Worm (Caenorhabditis elegans) whole organism, L1 larva: ENCODE data around the gene srlf-31.
A peak's percentile ranks its signal among the peaks of the same experiment; 100 is the strongest.

ENCODE experiments used
- C16A3.4 ChIP-seq: fragments of 150-350 bp; optimal IDR thresholded peaks from 2 replicates; lab custom pipeline; 2014; ENCODE audit warnings: missing biosample characterization, missing genetic modification characterization
- blmp-1 ChIP-seq: fragments of 150-350 bp; optimal IDR thresholded peaks from 2 replicates; lab custom pipeline; 2014; ENCODE audit warnings: missing biosample characterization, missing genetic modification characterization
- ceh-8 ChIP-seq: fragments of 200-800 bp; sonication (Bioruptor generic); optimal IDR thresholded peaks from 2 replicates; lab custom pipeline; 2018; ENCODE audit warnings: mild to moderate bottlenecking, missing genetic modification characterization, moderate library complexity, missing compliant biosample characterization
- ceh-82 ChIP-seq, 3 experiments: fragments of 150-350 bp in 1 of 3; sonication (generic microtip) in 2 of 3; optimal IDR thresholded peaks; 2 replicates each; lab custom pipeline; 2014 to 2017; ENCODE audit warnings: missing biosample characterization in 3 of 3, missing genetic modification characterization in 3 of 3
- ceh-90 ChIP-seq: sonication (generic microtip); optimal IDR thresholded peaks from 2 replicates; lab custom pipeline; 2016; ENCODE audit warnings: missing genetic modification characterization, missing compliant biosample characterization
- dpl-1 ChIP-seq, 3 experiments: fragments of 150-350 bp in 2 of 3; sonication (generic microtip) in 1 of 3; optimal IDR thresholded peaks; 2 replicates each; lab custom pipeline; 2014 to 2017; ENCODE audit warnings: missing biosample characterization in 3 of 3, missing genetic modification characterization in 3 of 3, missing genetic modification reagents in 3 of 3
- dsc-1 ChIP-seq: sonication (generic microtip); optimal IDR thresholded peaks from 2 replicates; lab custom pipeline; 2016; ENCODE audit warnings: mild to moderate bottlenecking, missing genetic modification characterization, missing compliant biosample characterization
- elt-3 ChIP-seq, 6 experiments: fragments of 150-350 bp in 1 of 6; sonication (generic microtip); optimal IDR thresholded peaks; 2 replicates each; lab custom pipeline; 2017 to 2018; ENCODE audit warnings: missing biosample characterization in 6 of 6, missing genetic modification characterization in 6 of 6, inconsistent platforms in 1 of 6
- fkh-10 ChIP-seq: sonication (generic microtip); optimal IDR thresholded peaks from 2 replicates; lab custom pipeline; 2017; ENCODE audit warnings: missing biosample characterization, missing genetic modification reagents, missing genetic modification characterization
- hlh-17 ChIP-seq: fragments of 200-800 bp; sonication (Bioruptor generic); optimal IDR thresholded peaks from 2 replicates; lab custom pipeline; 2018; ENCODE audit warnings: missing genetic modification characterization, mild to moderate bottlenecking, missing compliant biosample characterization, moderate library complexity, borderline replicate concordance
- isw-1 ChIP-seq: fragments of 200-800 bp; sonication (Bioruptor generic); IDR thresholded peaks from 2 replicates; pipeline ENCODE4 v1.3.6; 2022; ENCODE audit warnings: missing genetic modification characterization, missing compliant biosample characterization
- jun-1 ChIP-seq: fragments of 150-350 bp; optimal IDR thresholded peaks from 2 replicates; lab custom pipeline; 2014; ENCODE audit warnings: missing biosample characterization, missing genetic modification reagents, missing genetic modification characterization
- lin-14 ChIP-seq: fragments of 200-800 bp; sonication (Bioruptor generic); optimal IDR thresholded peaks from 2 replicates; lab custom pipeline; 2018; ENCODE audit warnings: mild to moderate bottlenecking, missing genetic modification characterization, moderate library complexity, missing compliant biosample characterization
- mef-2 ChIP-seq: fragments of 150-350 bp; optimal IDR thresholded peaks from 2 replicates; lab custom pipeline; 2014; ENCODE audit warnings: missing biosample characterization, missing genetic modification characterization
- mep-1 ChIP-seq: fragments of 150-350 bp; optimal IDR thresholded peaks from 2 replicates; lab custom pipeline; 2014; ENCODE audit warnings: missing biosample characterization, missing genetic modification characterization
- nhr-11 ChIP-seq: fragments of 150-350 bp; optimal IDR thresholded peaks from 2 replicates; lab custom pipeline; 2014; ENCODE audit warnings: missing biosample characterization, missing genetic modification characterization
- nhr-20 ChIP-seq: sonication (generic microtip); optimal IDR thresholded peaks from 2 replicates; lab custom pipeline; 2016; ENCODE audit warnings: mild to moderate bottlenecking, missing genetic modification characterization, missing compliant biosample characterization
- nhr-28 ChIP-seq: fragments of 150-350 bp; optimal IDR thresholded peaks from 2 replicates; lab custom pipeline; 2014; ENCODE audit warnings: missing biosample characterization, missing genetic modification characterization
- nhr-47 ChIP-seq: sonication (generic microtip); optimal IDR thresholded peaks from 2 replicates; lab custom pipeline; 2016; ENCODE audit warnings: mild to moderate bottlenecking, missing genetic modification characterization, moderate library complexity, missing compliant biosample characterization
- nhr-77 ChIP-seq: fragments of 150-350 bp; optimal IDR thresholded peaks from 2 replicates; lab custom pipeline; 2014; ENCODE audit warnings: missing biosample characterization, missing genetic modification characterization
- nhr-85 ChIP-seq: sonication (generic microtip); peaks from one replicate; lab custom pipeline; 2016; ENCODE audit warnings: missing genetic modification characterization, inconsistent platforms, missing compliant biosample characterization
- snpc-4 ChIP-seq: fragments of 150-350 bp; optimal IDR thresholded peaks from 2 replicates; lab custom pipeline; 2014; ENCODE audit warnings: missing biosample characterization, missing genetic modification characterization
- sox-4 ChIP-seq: sonication (generic microtip); optimal IDR thresholded peaks from 2 replicates; lab custom pipeline; 2016; ENCODE audit warnings: missing genetic modification characterization, missing compliant biosample characterization
- tlp-1 ChIP-seq: fragments of 150-350 bp; optimal IDR thresholded peaks from 2 replicates; lab custom pipeline; 2014; ENCODE audit warnings: missing biosample characterization, missing genetic modification characterization
- unc-130 ChIP-seq: fragments of 150-350 bp; optimal IDR thresholded peaks from 2 replicates; lab custom pipeline; 2017; ENCODE audit warnings: missing biosample characterization, missing genetic modification characterization, inconsistent platforms
- unc-30 ChIP-seq: sonication (generic microtip); optimal IDR thresholded peaks from 2 replicates; lab custom pipeline; 2017; ENCODE audit warnings: missing biosample characterization, missing genetic modification characterization
- unc-62 ChIP-seq: fragments of 150-350 bp; optimal IDR thresholded peaks from 2 replicates; lab custom pipeline; 2014; ENCODE audit warnings: missing biosample characterization, missing genetic modification reagents, missing genetic modification characterization
- unc-98 ChIP-seq: fragments of 200-800 bp; sonication (Bioruptor generic); IDR thresholded peaks from 2 replicates; pipeline ENCODE4 v1.3.6; 2022; ENCODE audit warnings: missing genetic modification characterization, missing compliant biosample characterization
- vab-15 ChIP-seq: sonication (generic microtip); optimal IDR thresholded peaks from 2 replicates; lab custom pipeline; 2017; ENCODE audit warnings: missing genotype, mild to moderate bottlenecking, missing genetic modification characterization, missing compliant biosample characterization
- zag-1 ChIP-seq: fragments of 150-350 bp; optimal IDR thresholded peaks from 2 replicates; lab custom pipeline; 2014; ENCODE audit warnings: missing biosample characterization, missing genetic modification characterization
- zip-4 ChIP-seq: fragments of 200-800 bp; sonication (Bioruptor generic); optimal IDR thresholded peaks from 2 replicates; lab custom pipeline; 2018; ENCODE audit warnings: mild to moderate bottlenecking, missing genetic modification characterization, moderate library complexity, missing compliant biosample characterization
- ztf-4 ChIP-seq: fragments of 150-350 bp; optimal IDR thresholded peaks from 2 replicates; lab custom pipeline; 2014; ENCODE audit warnings: missing biosample characterization, missing genetic modification characterization

Gene srlf-31

DNA sequence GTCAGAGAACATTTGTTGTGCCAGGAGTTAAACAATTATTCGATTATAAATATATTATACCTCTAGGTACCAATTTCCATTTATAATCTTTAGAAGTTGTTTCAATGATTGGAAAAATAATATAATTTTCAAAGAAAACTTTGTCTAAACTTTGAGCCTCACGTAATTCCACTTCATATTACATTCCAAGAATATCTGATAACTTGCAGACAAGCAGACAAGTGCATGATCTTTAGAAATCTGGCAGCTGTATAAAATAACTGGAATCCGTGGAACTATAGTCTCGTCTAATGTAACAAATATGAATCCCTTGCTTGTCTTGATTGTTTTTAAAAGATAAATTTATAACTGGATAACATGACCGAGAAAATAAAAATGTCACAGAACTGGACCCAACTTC, 30.4 kb downstream of the srlf-31 start (continued):
- TF ChIP-seq ceh-8 (GFP tag; lab: Kevin White, UChicago): no peak
- no peak for TF ChIP-seq unc-62 (GFP tag; lab: Kevin White, UChicago)
- TF ChIP-seq nhr-20 (tag; lab: Kevin White, UChicago): peak; percentile 44
- TF ChIP-seq nhr-47: no peak
- no peak for TF ChIP-seq sox-4 (tag; lab: Kevin White, UChicago)
- TF ChIP-seq zip-4 (GFP tag; lab: Kevin White, UChicago): no peak
- TF ChIP-seq tlp-1 (tag; lab: Kevin White, UChicago): no peak
- no peak for TF ChIP-seq ztf-4 (tag; lab: Kevin White, UChicago)
- TF ChIP-seq C16A3.4 (tag; lab: Kevin White, UChicago): no peak

DNA sequence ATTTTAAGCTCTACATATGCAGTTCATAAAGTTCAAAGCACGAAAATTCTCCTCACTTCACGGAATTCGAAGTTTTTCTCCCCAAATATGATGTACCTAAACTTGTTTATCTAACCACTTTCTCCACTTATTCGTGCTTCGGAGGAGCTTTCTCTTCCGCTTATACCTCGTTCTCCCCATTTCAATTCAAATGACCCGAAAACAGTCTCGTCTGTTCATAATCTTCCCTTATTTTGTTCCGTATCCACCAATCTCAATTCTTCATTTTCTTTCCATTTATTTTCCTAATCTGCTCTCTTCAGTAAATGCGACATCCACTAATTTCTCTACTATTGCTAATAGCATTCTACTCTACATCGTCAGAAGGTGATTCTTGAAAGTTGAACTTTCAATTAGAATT, 37.7 kb downstream of the srlf-31 start, which contains the start of gene let-653:
TSS of gene let-653 (plus strand) at position 301 of the 400 bp plus-strand sequence.
- TF ChIP-seq blmp-1 (tag; lab: Kevin White, UChicago): peak; percentile 22
- TF ChIP-seq ceh-90 (tag; lab: Kevin White, UChicago): no peak
- TF ChIP-seq isw-1 (GFP tag; lab: Robert Waterston, UW): no peak

DNA sequence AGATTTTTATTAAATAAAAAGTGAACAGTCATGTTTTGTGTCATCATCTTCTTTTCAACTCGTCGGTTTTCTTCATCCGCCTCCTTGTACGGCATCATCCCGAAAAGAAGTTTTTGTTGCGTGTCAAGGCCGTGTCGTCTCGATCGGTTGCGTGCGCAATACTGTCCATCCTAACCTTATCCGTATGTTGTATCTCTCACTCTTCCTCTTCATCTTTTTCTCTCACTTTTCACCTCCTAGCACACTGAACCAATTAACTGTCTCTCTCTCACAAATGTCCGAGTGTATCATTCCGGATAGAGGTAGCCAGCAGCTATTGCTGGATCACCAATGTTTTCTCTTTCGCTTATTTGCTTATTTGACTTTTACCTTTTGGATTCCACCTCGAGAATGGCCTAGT, 39.5 kb downstream of the srlf-31 start:
- TF ChIP-seq blmp-1 (tag; lab: Kevin White, UChicago) (peak; percentile 97), nhr-85 (tag; lab: Kevin White, UChicago) (peak; percentile 66), elt-3 (tag; optimal IDR thresholded peaks at IDR 0.05; lab: Kevin White, UChicago) (peak in 1 of 6 experiments; percentile 6), snpc-4 (tag; lab: Kevin White, UChicago) (no peak), mep-1 (tag; lab: Kevin White, UChicago) (peak; percentile 3)

DNA sequence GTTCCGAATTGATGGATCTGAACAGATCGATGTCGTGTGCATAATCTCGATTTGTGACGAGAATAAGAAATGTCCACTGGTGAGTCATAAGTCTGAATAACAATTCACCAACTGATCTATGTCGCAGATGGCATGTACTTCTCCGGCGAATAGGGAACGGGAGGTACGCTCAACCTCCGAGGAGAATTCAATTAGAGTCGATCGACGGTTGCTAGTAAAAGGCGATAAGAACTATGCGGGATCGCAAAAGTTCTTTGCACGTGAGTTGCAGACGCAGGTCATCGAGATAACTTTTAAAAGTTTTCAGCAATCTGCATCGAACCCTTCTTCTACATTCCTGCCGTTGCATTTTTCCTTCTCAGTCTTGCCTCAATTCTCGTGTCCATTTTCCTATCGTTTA, 40.4 kb downstream of the srlf-31 start:
- TF ChIP-seq sox-4 (tag; lab: Kevin White, UChicago) (no peak), ceh-90 (tag; lab: Kevin White, UChicago) (no peak), unc-98 (GFP tag; lab: Robert Waterston, UW) (no peak), dsc-1 (tag; lab: Kevin White, UChicago) (no peak), fkh-10 (GFP tag; lab: Kevin White, UChicago) (no peak), nhr-11 (tag; lab: Kevin White, UChicago) (no peak), hlh-17 (GFP tag; lab: Kevin White, UChicago) (no peak), ceh-82 (tag; optimal IDR thresholded peaks at IDR 0.05; lab: Kevin White, UChicago) (no peak), unc-30 (tag; lab: Kevin White, UChicago) (no peak)

DNA sequence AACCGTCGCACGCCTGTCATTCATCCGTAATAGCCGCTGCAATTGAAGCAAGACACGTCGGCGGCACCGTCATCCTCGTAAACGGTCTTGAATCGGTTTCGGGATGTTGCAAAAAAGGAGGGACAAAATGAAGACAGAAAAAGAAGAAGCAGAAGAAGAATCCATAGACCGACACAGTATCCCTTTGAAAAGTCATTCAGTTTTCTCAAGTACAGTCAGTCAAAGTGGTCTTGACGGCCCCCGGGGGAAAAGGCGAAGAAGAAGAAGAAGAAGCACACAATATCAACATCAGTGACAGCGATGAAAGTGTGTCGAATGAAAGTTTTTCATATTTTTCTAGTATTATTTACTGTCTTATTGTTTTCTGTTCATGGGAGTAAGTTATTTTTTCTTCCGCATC, 44.7 kb downstream of the srlf-31 start, which contains the start of gene cutl-27:
TSS of gene cutl-27 (plus strand) at position 301 of the 400 bp plus-strand sequence.
- TF ChIP-seq dpl-1 (GFP tag; optimal IDR thresholded peaks at IDR 0.05; lab: Kevin White, UChicago): no peak
- TF ChIP-seq tlp-1 (tag; lab: Kevin White, UChicago): no peak
- no peak for TF ChIP-seq unc-130 (tag; lab: Kevin White, UChicago)
- TF ChIP-seq dsc-1 (tag; lab: Kevin White, UChicago): no peak
- TF ChIP-seq C16A3.4 (tag; lab: Kevin White, UChicago): no peak
- no peak for TF ChIP-seq zag-1 (tag; lab: Kevin White, UChicago)
- TF ChIP-seq jun-1 (tag; lab: Kevin White, UChicago): no peak
- no peak for TF ChIP-seq mef-2
- no peak for TF ChIP-seq nhr-77 (tag; lab: Kevin White, UChicago)
- no peak for TF ChIP-seq ceh-90 (tag; lab: Kevin White, UChicago)
- TF ChIP-seq nhr-28: no peak
- no peak for TF ChIP-seq blmp-1 (tag; lab: Kevin White, UChicago)
- TF ChIP-seq lin-14 (GFP tag; lab: Kevin White, UChicago): no peak
- no peak for TF ChIP-seq vab-15
- TF ChIP-seq, all 84 proteins: peak for 0
